Worm (Caenorhabditis elegans) whole organism, L1 larva: ENCODE results near the gene Y51A2A.6.

Source experiments
- elt-3 ChIP-seq, 6 experiments: fragments of 150-350 bp in 1 of 6; sonication (generic microtip); optimal IDR thresholded peaks; 2 replicates each; lab custom pipeline; 2017 to 2018; ENCODE audit warnings: missing biosample characterization in 6 of 6, missing genetic modification characterization in 6 of 6, inconsistent platforms in 1 of 6
- ets-5 ChIP-seq: fragments of 200-800 bp; sonication (Bioruptor generic); IDR thresholded peaks from 2 replicates; pipeline ENCODE4 v1.3.6; 2022; ENCODE audit warnings: missing genetic modification characterization, missing compliant biosample characterization
- lin-39 ChIP-seq: fragments of 150-350 bp; optimal IDR thresholded peaks from 2 replicates; lab custom pipeline; 2014; ENCODE audit warnings: missing biosample characterization, missing genetic modification reagents, missing genetic modification characterization
- mef-2 ChIP-seq: fragments of 150-350 bp; optimal IDR thresholded peaks from 2 replicates; lab custom pipeline; 2014; ENCODE audit warnings: missing biosample characterization, missing genetic modification characterization
- nhr-28 ChIP-seq: fragments of 150-350 bp; optimal IDR thresholded peaks from 2 replicates; lab custom pipeline; 2014; ENCODE audit warnings: missing biosample characterization, missing genetic modification characterization
- unc-130 ChIP-seq: fragments of 150-350 bp; optimal IDR thresholded peaks from 2 replicates; lab custom pipeline; 2017; ENCODE audit warnings: missing biosample characterization, missing genetic modification characterization, inconsistent platforms

DNA sequence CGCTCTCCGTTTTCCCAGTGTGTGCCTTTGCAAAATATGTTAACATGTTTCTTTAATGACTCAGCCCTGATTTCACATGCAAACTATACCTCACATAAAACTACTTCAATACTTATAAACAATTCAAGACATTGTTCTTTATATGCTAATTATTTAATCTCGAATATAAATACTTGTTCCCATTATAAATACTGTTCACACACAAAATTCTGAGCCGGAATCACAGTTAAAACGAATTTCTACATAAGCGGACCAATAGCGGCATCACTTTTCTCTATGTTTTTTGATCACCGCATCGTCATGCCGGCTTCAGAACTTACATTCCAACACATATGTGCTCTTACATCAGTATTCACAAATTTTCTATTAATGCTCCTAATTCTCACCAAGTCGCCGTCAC, 48.0 kb upstream of the Y51A2A.6 start, which contains the start of gene R10E8.5:
- TF ChIP-seq lin-39 (tag; lab: Kevin White, UChicago): no peak
- TF ChIP-seq unc-130 (tag; lab: Kevin White, UChicago): no peak
- no peak for TF ChIP-seq mef-2 (tag; lab: Kevin White, UChicago)
- TF ChIP-seq nhr-28 (tag; lab: Kevin White, UChicago): no peak
- no peak for TF ChIP-seq ets-5 (GFP tag; lab: Robert Waterston, UW)
- TF ChIP-seq elt-3 (tag; optimal IDR thresholded peaks at IDR 0.05; lab: Kevin White, UChicago): no peak
